Worm (Caenorhabditis elegans): ENCODE measurements around the gene hpo-29.

ce11 chrIII:203953-204352 lies 31.7 kb upstream of the hpo-29 start:
- TF ChIP-seq mdl-1 (tag; optimal IDR thresholded peaks at IDR 0.05) = no peak
- no peak for TF ChIP-seq nhr-23 (tag; optimal IDR thresholded peaks at IDR 0.05)
- no peak for TF ChIP-seq ama-1 (optimal IDR thresholded peaks at IDR 0.05)
- TF ChIP-seq nhr-12 (tag; optimal IDR thresholded peaks at IDR 0.05) = no peak
- no peak for TF ChIP-seq alr-1 (tag; optimal IDR thresholded peaks at IDR 0.05)
- no peak for TF ChIP-seq aly-2 (tag; optimal IDR thresholded peaks at IDR 0.05)
- no peak for TF ChIP-seq nhr-25 (tag; optimal IDR thresholded peaks at IDR 0.05)
- TF ChIP-seq elt-1 (tag; optimal IDR thresholded peaks at IDR 0.05) = no peak
- TF ChIP-seq R02D3.7 (tag; optimal IDR thresholded peaks at IDR 0.05) = no peak
- no peak for TF ChIP-seq fos-1 (tag; optimal IDR thresholded peaks at IDR 0.05)
- TF ChIP-seq unc-55 (GFP tag; optimal IDR thresholded peaks at IDR 0.05) = no peak
- no peak for TF ChIP-seq lin-13 (GFP tag; optimal IDR thresholded peaks at IDR 0.05)
- no peak for TF ChIP-seq snpc-4 (tag; optimal IDR thresholded peaks at IDR 0.05)
- TF ChIP-seq lin-11 (tag; optimal IDR thresholded peaks at IDR 0.05) = no peak
